ENCODE assay signal across 1 fruit fly cellular context in the genomic region with DNA sequence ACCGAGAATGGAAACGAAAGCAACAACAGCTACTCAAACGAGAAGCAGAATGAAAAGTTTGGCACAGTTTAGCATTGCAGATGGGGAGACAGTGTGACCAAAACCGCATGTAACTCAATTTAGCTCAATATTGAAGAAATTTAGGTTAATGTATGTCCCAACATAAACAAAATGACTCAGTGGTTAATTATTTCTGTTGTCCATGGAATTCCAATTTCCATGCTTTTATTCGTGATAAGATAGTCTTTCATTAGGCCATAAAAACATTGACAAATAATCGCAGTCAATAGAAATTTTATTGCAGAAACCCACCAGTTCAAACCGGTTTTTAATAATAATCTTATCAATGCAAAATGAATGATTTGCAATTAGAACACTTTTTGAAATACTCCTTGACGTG.
TF ChIP-seq lines count a peak whose summit lies in the region.

No protein-coding gene starts in this region.

TF ChIP-seq in whole organism, embryonic, 481 proteins besides CTCF, POLR2A, EP300 and RAD21 (continued from another document):
- TF ChIP-seq CG2129 (GFP tag; IDR thresholded peaks at IDR 0.05; lab: Robert Waterston, UW; ENCODE audit: partially characterized antibody) (no peak), trem (tag; optimal IDR thresholded peaks at IDR 0.05; lab: Kevin White, UChicago) (no peak), TFAM (GFP tag; optimal IDR thresholded peaks at IDR 0.05; lab: Kevin White, UChicago) (no peak), slp2 (GFP tag; optimal IDR thresholded peaks at IDR 0.05; lab: Kevin White, UChicago) (no peak), Lpt (GFP tag; optimal IDR thresholded peaks at IDR 0.05; lab: Kevin White, UChicago) (no peak)
